Fruit fly (Drosophila melanogaster): ENCODE data around the gene heph.

- TF ChIP-seq Dll (optimal IDR thresholded peaks at IDR 0.05) = no peak
- no peak for TF ChIP-seq psq (optimal IDR thresholded peaks at IDR 0.05)
- TF ChIP-seq pan (optimal IDR thresholded peaks at IDR 0.05) = no peak
- TF ChIP-seq CG8478 (optimal IDR thresholded peaks at IDR 0.05) = no peak
Measured at dm6 chr3R:31808571-31808970, 206.7 kb downstream of the heph start.

Measured in whole organism.